Worm (Caenorhabditis elegans) whole organism, L2 larva: Measurements from ENCODE around the gene srsx-13.

Experiments used
- C34F6.9 ChIP-seq: fragments of 150-350 bp; optimal IDR thresholded peaks from 2 replicates; lab custom pipeline; 2014; ENCODE audit warnings: missing biosample characterization, missing genetic modification characterization
- F13H6.1 ChIP-seq: sonication (generic microtip); optimal IDR thresholded peaks from 2 replicates; lab custom pipeline; 2016; ENCODE audit warnings: missing genetic modification characterization, missing compliant biosample characterization
- R02D3.7 ChIP-seq: fragments of 150-350 bp; optimal IDR thresholded peaks from 2 replicates; lab custom pipeline; 2014; ENCODE audit warnings: missing biosample characterization, missing genetic modification characterization
- Y55F3AM.14 ChIP-seq: fragments of 200-800 bp; sonication (Bioruptor generic); optimal IDR thresholded peaks from 2 replicates; lab custom pipeline; 2018; ENCODE audit warnings: mild to moderate bottlenecking, missing genetic modification characterization, missing compliant biosample characterization
- ZK546.5 ChIP-seq: sonication (generic microtip); optimal IDR thresholded peaks from 2 replicates; lab custom pipeline; 2017; ENCODE audit warnings: missing biosample characterization, missing genetic modification characterization
- ama-1 ChIP-seq: fragments of 150-350 bp; optimal IDR thresholded peaks from 2 replicates; lab custom pipeline; 2018; ENCODE audit warnings: inconsistent platforms
- blmp-1 ChIP-seq: sonication (generic microtip); optimal IDR thresholded peaks from 2 replicates; lab custom pipeline; 2017; ENCODE audit warnings: missing genetic modification characterization, mild to moderate bottlenecking, missing compliant biosample characterization, antibody characterized with exemption, moderate library complexity; ENCODE audit not compliant: insufficient read depth
- ceh-82 ChIP-seq: fragments of 150-350 bp; optimal IDR thresholded peaks from 2 replicates; lab custom pipeline; 2014; ENCODE audit warnings: missing biosample characterization, missing genetic modification characterization
- dmd-4 ChIP-seq: sonication (generic microtip); optimal IDR thresholded peaks from 2 replicates; lab custom pipeline; 2017; ENCODE audit warnings: missing biosample characterization, missing genetic modification characterization
- fos-1 ChIP-seq: fragments of 150-350 bp; optimal IDR thresholded peaks from 2 replicates; lab custom pipeline; 2014; ENCODE audit warnings: missing biosample characterization, missing genetic modification characterization
- gmeb-1 ChIP-seq: fragments of 150-350 bp; optimal IDR thresholded peaks from 2 replicates; lab custom pipeline; 2014; ENCODE audit warnings: missing biosample characterization, missing genetic modification characterization
- lin-11 ChIP-seq: fragments of 150-350 bp; sonication (generic microtip); optimal IDR thresholded peaks from 2 replicates; lab custom pipeline; 2014; ENCODE audit warnings: missing biosample characterization, missing genetic modification characterization, inconsistent platforms, mixed read lengths
- lin-13 ChIP-seq: fragments of 150-350 bp; optimal IDR thresholded peaks from 2 replicates; lab custom pipeline; 2014; ENCODE audit warnings: missing biosample characterization, missing genetic modification reagents, missing genetic modification characterization
- lsy-2 ChIP-seq, 2 experiments: fragments of 150-350 bp in 1 of 2; sonication (generic microtip) in 1 of 2; optimal IDR thresholded peaks; 2 replicates each; lab custom pipeline; 2014 to 2017; ENCODE audit warnings: missing biosample characterization in 2 of 2, missing genetic modification characterization in 2 of 2
- mab-5 ChIP-seq: fragments of 150-350 bp; optimal IDR thresholded peaks from 2 replicates; lab custom pipeline; 2014; ENCODE audit warnings: missing biosample characterization, missing genetic modification characterization
- nhr-11 ChIP-seq: fragments of 150-350 bp; optimal IDR thresholded peaks from 2 replicates; lab custom pipeline; 2014; ENCODE audit warnings: missing biosample characterization, missing genetic modification characterization
- nhr-129 ChIP-seq: fragments of 150-350 bp; optimal IDR thresholded peaks from 2 replicates; lab custom pipeline; 2014; ENCODE audit warnings: missing biosample characterization, missing genetic modification characterization
- nhr-21 ChIP-seq: fragments of 150-350 bp; optimal IDR thresholded peaks from 2 replicates; lab custom pipeline; 2014; ENCODE audit warnings: missing biosample characterization, missing genetic modification characterization
- nhr-237 ChIP-seq: fragments of 150-350 bp; optimal IDR thresholded peaks from 2 replicates; lab custom pipeline; 2014; ENCODE audit warnings: missing biosample characterization, missing genetic modification characterization
- nhr-25 ChIP-seq: fragments of 150-350 bp; sonication (generic microtip); optimal IDR thresholded peaks from 3 replicates; lab custom pipeline; 2014; ENCODE audit warnings: missing biosample characterization, missing genetic modification characterization
- nhr-77 ChIP-seq: fragments of 150-350 bp; optimal IDR thresholded peaks from 2 replicates; lab custom pipeline; 2014; ENCODE audit warnings: missing biosample characterization, missing genetic modification characterization
- peb-1 ChIP-seq: fragments of 150-350 bp; optimal IDR thresholded peaks from 2 replicates; lab custom pipeline; 2014; ENCODE audit warnings: missing biosample characterization, missing genetic modification characterization
- skn-1 ChIP-seq: sonication (generic microtip); optimal IDR thresholded peaks from 2 replicates; lab custom pipeline; 2017; ENCODE audit warnings: missing biosample characterization, missing genetic modification characterization
- sma-3 ChIP-seq: sonication (generic microtip); optimal IDR thresholded peaks from 2 replicates; lab custom pipeline; 2016; ENCODE audit warnings: missing genetic modification reagents, missing genetic modification characterization, missing compliant biosample characterization
- sma-9 ChIP-seq, 2 experiments: fragments of 150-350 bp in 1 of 2; sonication (generic microtip) in 1 of 2; optimal IDR thresholded peaks; 2 replicates each; lab custom pipeline; 2014 to 2016; ENCODE audit warnings: missing genetic modification characterization in 2 of 2, mild to moderate bottlenecking in 1 of 2, missing biosample characterization in 1 of 2, missing compliant biosample characterization in 1 of 2, missing genetic modification reagents in 1 of 2, moderate library complexity in 1 of 2
- unc-55 ChIP-seq: fragments of 150-350 bp; sonication (generic microtip); optimal IDR thresholded peaks from 3 replicates; lab custom pipeline; 2014; ENCODE audit warnings: missing biosample characterization, missing genetic modification reagents, missing genetic modification characterization
- unc-62 ChIP-seq: fragments of 150-350 bp; optimal IDR thresholded peaks from 2 replicates; lab custom pipeline; 2014; ENCODE audit warnings: missing biosample characterization, missing genetic modification reagents, missing genetic modification characterization
- zag-1 ChIP-seq: fragments of 150-350 bp; optimal IDR thresholded peaks from 2 replicates; lab custom pipeline; 2014; ENCODE audit warnings: missing biosample characterization, missing genetic modification characterization
- ztf-11 ChIP-seq: sonication (generic microtip); optimal IDR thresholded peaks from 2 replicates; lab custom pipeline; 2017; ENCODE audit warnings: missing biosample characterization, missing genetic modification characterization

srsx-13 gene

ce11 chrV:5018810-5019274 lies 35.9 kb upstream of the srsx-13 start, which contains the start of gene srr-4 (continued):
- no peak for TF ChIP-seq dmd-4 (tag; lab: Kevin White, UChicago)
- TF ChIP-seq ceh-82 (tag; lab: Kevin White, UChicago) = no peak
- peak; percentile 39 for TF ChIP-seq skn-1 (tag; lab: Kevin White, UChicago)
- peak; percentile 66 for TF ChIP-seq fos-1

- TF ChIP-seq zag-1 (no peak), Y55F3AM.14 (GFP tag; lab: Kevin White, UChicago) (peak; percentile 42), unc-62 (GFP tag; lab: Kevin White, UChicago) (no peak), dmd-4 (tag; lab: Kevin White, UChicago) (no peak), lin-13 (GFP tag; lab: Kevin White, UChicago) (no peak), ceh-82 (tag; lab: Kevin White, UChicago) (no peak), fos-1 (peak; percentile 38), unc-55 (no peak), nhr-25 (tag; lab: Kevin White, UChicago) (no peak), sma-9 (GFP tag; optimal IDR thresholded peaks at IDR 0.05; lab: Kevin White, UChicago) (peak; percentile 55), sma-9 (tag; optimal IDR thresholded peaks at IDR 0.05; lab: Kevin White, UChicago) (no peak), F13H6.1 (tag; lab: Kevin White, UChicago) (no peak)
- TF ChIP-seq, all 48 proteins: peak for 3
Measured at ce11 chrV:5018067-5018466, 35.1 kb upstream of the srsx-13 start.

- TF ChIP-seq sma-3 (no peak), peb-1 (no peak), unc-62 (GFP tag; lab: Kevin White, UChicago) (no peak), R02D3.7 (tag; lab: Kevin White, UChicago) (no peak), mab-5 (no peak), ZK546.5 (tag; lab: Kevin White, UChicago) (no peak), blmp-1 (no peak), ztf-11 (tag; lab: Kevin White, UChicago) (no peak), ceh-82 (tag; lab: Kevin White, UChicago) (no peak), nhr-129 (tag; lab: Kevin White, UChicago) (no peak), nhr-11 (tag; lab: Kevin White, UChicago) (no peak), C34F6.9 (tag; lab: Kevin White, UChicago) (no peak), lin-13 (GFP tag; lab: Kevin White, UChicago) (no peak), skn-1 (tag; lab: Kevin White, UChicago) (no peak), lin-11 (tag; lab: Kevin White, UChicago) (no peak), fos-1 (no peak), nhr-77 (no peak)
Measured at ce11 chrV:5016728-5017127, 33.7 kb upstream of the srsx-13 start.

DNA sequence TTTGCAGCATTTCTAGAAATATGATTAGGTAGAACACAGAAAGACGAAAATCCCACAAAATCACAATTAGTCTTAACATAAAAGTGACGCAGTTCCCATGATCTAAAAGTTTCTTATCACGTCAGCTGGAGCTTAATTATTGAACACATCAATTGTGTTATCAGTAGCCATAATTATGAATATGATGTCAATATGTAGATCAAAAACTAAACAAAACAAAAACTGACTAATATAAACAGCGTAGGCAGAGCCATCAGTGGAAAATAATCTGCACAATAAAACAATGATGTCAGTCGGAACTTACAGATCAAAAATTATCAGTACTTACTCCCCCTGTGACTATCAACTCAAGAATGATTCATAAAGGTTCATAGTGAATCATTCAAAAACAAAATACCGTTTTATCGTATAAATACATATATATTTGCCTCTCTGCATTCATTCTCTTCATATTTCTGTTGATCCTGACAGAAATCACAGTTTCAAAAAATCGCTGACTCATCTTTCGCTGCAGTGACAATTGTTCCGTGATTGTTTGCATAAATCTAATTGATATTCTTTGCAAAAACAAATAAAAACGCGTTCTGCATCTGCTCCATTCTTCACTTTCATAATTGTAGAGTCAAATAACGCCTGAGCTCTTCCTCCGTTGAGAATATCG lies 29.3 kb upstream of the srsx-13 start, which contains the start of gene srr-6:
Gene srr-6 (plus strand): TSS at position 611 of the 661 bp plus-strand sequence.
- TF ChIP-seq Y55F3AM.14 (GFP tag; lab: Kevin White, UChicago) (no peak), fos-1 (peak; percentile 71), mab-5 (no peak), sma-3 (no peak), sma-9 (GFP tag; optimal IDR thresholded peaks at IDR 0.05; lab: Kevin White, UChicago) (no peak), sma-9 (tag; optimal IDR thresholded peaks at IDR 0.05; lab: Kevin White, UChicago) (no peak), gmeb-1 (tag; lab: Kevin White, UChicago) (no peak)

DNA sequence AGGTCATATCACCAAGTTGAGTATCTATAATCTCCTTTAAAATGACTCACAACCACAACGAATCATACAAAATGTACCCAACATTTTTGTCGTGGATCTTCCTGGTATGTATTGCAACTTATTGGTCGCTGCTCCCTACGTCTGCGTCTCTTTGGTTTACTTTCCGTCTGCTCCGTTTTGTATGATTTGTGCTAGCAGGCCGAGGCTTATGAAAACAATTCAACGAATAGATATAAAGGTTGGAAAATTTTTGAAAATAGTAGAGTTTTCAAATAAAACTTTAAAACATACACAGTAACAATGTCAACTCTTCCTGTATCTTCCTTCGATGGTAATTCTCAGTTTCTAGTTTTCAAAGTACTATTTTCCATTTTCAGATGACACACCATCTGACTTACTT lies 18.4 kb upstream of the srsx-13 start, which contains the start of gene srr-8:
Gene srr-8 (plus strand): TSS at position 301 of the 400 bp plus-strand sequence.
- no peak for TF ChIP-seq nhr-129 (tag; lab: Kevin White, UChicago)
- no peak for TF ChIP-seq gmeb-1 (tag; lab: Kevin White, UChicago)
- TF ChIP-seq nhr-21 (tag; lab: Kevin White, UChicago) = no peak
- no peak for TF ChIP-seq ama-1 (lab: Kevin White, UChicago)
- no peak for TF ChIP-seq nhr-237 (tag; lab: Kevin White, UChicago)
- no peak for TF ChIP-seq sma-3
- TF ChIP-seq nhr-11 (tag; lab: Kevin White, UChicago) = no peak
- no peak for TF ChIP-seq lsy-2 (tag; optimal IDR thresholded peaks at IDR 0.05; lab: Kevin White, UChicago)
- TF ChIP-seq R02D3.7 (tag; lab: Kevin White, UChicago) = no peak
- TF ChIP-seq skn-1 (tag; lab: Kevin White, UChicago) = no peak
- TF ChIP-seq unc-55 = no peak
- no peak for TF ChIP-seq sma-9 (GFP tag; optimal IDR thresholded peaks at IDR 0.05; lab: Kevin White, UChicago)
- TF ChIP-seq sma-9 (tag; optimal IDR thresholded peaks at IDR 0.05; lab: Kevin White, UChicago) = no peak
